Fruit fly (Drosophila melanogaster) S2 (cell line): ENCODE measurements around the gene CG6813.

Experiments
- CG8478 ChIP-seq: fragments of >200 bp; optimal IDR thresholded peaks from 2 replicates; lab custom pipeline; 2018
- CTCF ChIP-seq, 2 experiments: fragments of >200 bp; optimal IDR thresholded peaks; 2 replicates each; lab custom pipeline; 2018

Gene CG6813

dm6 chr3R:11617849-11618248, 8.6 kb downstream of the CG6813 start:
- TF ChIP-seq CTCF (optimal IDR thresholded peaks at IDR 0.05; lab: Kevin White, UChicago) (no peak), CG8478 (lab: Kevin White, UChicago) (no peak)

- no peak for TF ChIP-seq CG8478 (lab: Kevin White, UChicago)
These were observed 9.1 kb downstream of the CG6813 start for dm6 chr3R:11617363-11617762.

dm6 chr3R:11616219-11616618, 10.2 kb downstream of the CG6813 start:
- TF ChIP-seq CG8478 (lab: Kevin White, UChicago) (no peak), CTCF (optimal IDR thresholded peaks at IDR 0.05; lab: Kevin White, UChicago) (no peak)

dm6 chr3R:11615415-11616104, 10.9 kb downstream of the CG6813 start:
- TF ChIP-seq CTCF (optimal IDR thresholded peaks at IDR 0.05; lab: Kevin White, UChicago) (no peak), CG8478 (lab: Kevin White, UChicago) (no peak)

- TF ChIP-seq CTCF (optimal IDR thresholded peaks at IDR 0.05; lab: Kevin White, UChicago), result no peak
- no peak for TF ChIP-seq CG8478 (lab: Kevin White, UChicago)
These were observed 11.9 kb downstream of the CG6813 start for dm6 chr3R:11614507-11614906.

- TF ChIP-seq CG8478 (lab: Kevin White, UChicago) (no peak), CTCF (optimal IDR thresholded peaks at IDR 0.05; lab: Kevin White, UChicago) (no peak)
These were observed 12.3 kb downstream of the CG6813 start for dm6 chr3R:11614107-11614506.

- TF ChIP-seq CTCF (optimal IDR thresholded peaks at IDR 0.05; lab: Kevin White, UChicago) (peak; percentile 95 to 98), CG8478 (lab: Kevin White, UChicago) (no peak)
These were observed 13.0 kb downstream of the CG6813 start for dm6 chr3R:11613252-11614036.

- TF ChIP-seq CTCF (optimal IDR thresholded peaks at IDR 0.05; lab: Kevin White, UChicago), result no peak
- TF ChIP-seq CG8478 (lab: Kevin White, UChicago), result no peak
These were observed 14.0 kb downstream of the CG6813 start for dm6 chr3R:11612467-11612866.

dm6 chr3R:11606679-11607078, 19.8 kb downstream of the CG6813 start:
- TF ChIP-seq CTCF (optimal IDR thresholded peaks at IDR 0.05; lab: Kevin White, UChicago), result no peak
- TF ChIP-seq CG8478 (lab: Kevin White, UChicago), result no peak

dm6 chr3R:11604654-11605436, 21.6 kb downstream of the CG6813 start:
- no peak for TF ChIP-seq CTCF (optimal IDR thresholded peaks at IDR 0.05; lab: Kevin White, UChicago)
- no peak for TF ChIP-seq CG8478 (lab: Kevin White, UChicago)

dm6 chr3R:11603136-11603535, 23.3 kb downstream of the CG6813 start:
- TF ChIP-seq CG8478 (lab: Kevin White, UChicago), result no peak
- no peak for TF ChIP-seq CTCF (optimal IDR thresholded peaks at IDR 0.05; lab: Kevin White, UChicago)

- TF ChIP-seq CTCF (optimal IDR thresholded peaks at IDR 0.05; lab: Kevin White, UChicago) (no peak), CG8478 (lab: Kevin White, UChicago) (no peak)
These were observed 30.9 kb downstream of the CG6813 start for dm6 chr3R:11595523-11595922.

dm6 chr3R:11589764-11590358, 36.6 kb downstream of the CG6813 start, which contains the start of gene CG6791:
Gene CG6791 (minus strand): TSS chr3R:11590146.
- TF ChIP-seq CG8478 (lab: Kevin White, UChicago), result no peak
- peak; percentile 54 to 61 for TF ChIP-seq CTCF (optimal IDR thresholded peaks at IDR 0.05; lab: Kevin White, UChicago)

dm6 chr3R:11582253-11582589, 44.2 kb downstream of the CG6813 start:
- no peak for TF ChIP-seq CTCF (optimal IDR thresholded peaks at IDR 0.05; lab: Kevin White, UChicago)
